Fruit fly (Drosophila melanogaster) whole organism, adult: ENCODE results near the gene CG44476.

Source experiments
- CG5204 ChIP-seq: fragments of 200-800 bp; sonication (Bioruptor generic); optimal IDR thresholded peaks from 2 replicates; lab custom pipeline; 2016; ENCODE audit warnings: missing biosample characterization, missing genetic modification characterization
- CG7101 ChIP-seq: fragments of 200-800 bp; sonication (Bioruptor generic); optimal IDR thresholded peaks from 2 replicates; lab custom pipeline; 2018; ENCODE audit warnings: missing biosample characterization, mild to moderate bottlenecking, missing genetic modification characterization, moderate library complexity
- Clk ChIP-seq: fragments of 200-800 bp; sonication (Bioruptor generic); optimal IDR thresholded peaks from 2 replicates; lab custom pipeline; 2017; ENCODE audit warnings: missing biosample characterization, missing genetic modification characterization
- Hr96 ChIP-seq: fragments of 200-800 bp; sonication (Bioruptor generic); optimal IDR thresholded peaks from 2 replicates; lab custom pipeline; 2016; ENCODE audit warnings: missing biosample characterization, missing genetic modification characterization
- kay ChIP-seq: fragments of 200-800 bp; sonication (Bioruptor generic); peaks from one replicate; lab custom pipeline; 2016; ENCODE audit warnings: missing biosample characterization, missing genetic modification characterization, borderline replicate concordance
- ovo ChIP-seq: fragments of 200-800 bp; sonication (Bioruptor generic); optimal IDR thresholded peaks from 2 replicates; lab custom pipeline; 2016; ENCODE audit warnings: missing biosample characterization, missing genetic modification characterization
- tj ChIP-seq: fragments of 200-800 bp; sonication (Bioruptor generic); optimal IDR thresholded peaks from 3 replicates; lab custom pipeline; 2017; ENCODE audit warnings: missing biosample characterization, mild to moderate bottlenecking, missing genetic modification characterization, moderate library complexity
- toe ChIP-seq: fragments of 200-800 bp; sonication (Bioruptor generic); optimal IDR thresholded peaks from 2 replicates; lab custom pipeline; 2016; ENCODE audit warnings: missing biosample characterization, missing genetic modification characterization

DNA sequence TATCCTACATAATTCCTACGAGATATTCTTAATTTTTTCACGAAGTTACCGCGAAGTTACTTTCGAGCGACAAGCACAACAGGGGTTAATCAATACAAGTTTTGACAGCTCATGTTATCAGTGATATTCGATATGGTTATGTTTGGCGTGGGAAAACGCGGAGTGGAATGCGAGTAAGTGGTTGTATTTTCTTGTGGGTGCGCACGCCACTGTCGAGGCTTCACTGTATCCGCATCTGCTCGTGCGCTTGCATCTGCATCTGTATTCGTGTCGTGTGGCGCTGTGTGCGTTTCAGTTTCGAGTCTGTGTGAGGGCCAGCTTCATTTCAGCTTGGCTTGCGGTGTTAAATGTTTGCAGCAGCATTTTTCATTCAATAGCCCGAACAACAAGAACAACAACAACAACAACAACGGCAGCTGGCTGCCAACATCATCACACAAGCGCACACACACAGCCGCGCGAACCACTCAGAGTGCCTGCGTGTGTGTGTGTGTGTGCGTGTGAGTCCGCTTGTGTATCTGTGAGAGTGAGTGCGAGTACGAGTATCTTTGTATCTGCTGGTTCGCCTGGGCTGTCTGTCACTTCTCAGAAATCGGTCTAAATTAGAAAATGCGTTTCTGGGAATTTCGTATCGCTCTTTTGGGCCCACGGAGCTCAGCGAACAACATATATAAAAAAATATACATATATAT, 38.3 kb upstream of the CG44476 start:
- TF ChIP-seq tj (GFP tag; lab: Kevin White, UChicago) (peak; percentile 93), CG7101 (tag; lab: Kevin White, UChicago) (no peak), kay (GFP tag; lab: Kevin White, UChicago) (no peak), CG5204 (GFP tag; lab: Kevin White, UChicago) (peak; percentile 64), Clk (no peak), Hr96 (GFP tag; lab: Kevin White, UChicago) (no peak), toe (GFP tag; lab: Kevin White, UChicago) (peak; percentile 55), ovo (GFP tag; lab: Kevin White, UChicago) (no peak)
